Fruit fly (Drosophila melanogaster): Measurements from ENCODE around the gene bnb.

bnb gene

DNA sequence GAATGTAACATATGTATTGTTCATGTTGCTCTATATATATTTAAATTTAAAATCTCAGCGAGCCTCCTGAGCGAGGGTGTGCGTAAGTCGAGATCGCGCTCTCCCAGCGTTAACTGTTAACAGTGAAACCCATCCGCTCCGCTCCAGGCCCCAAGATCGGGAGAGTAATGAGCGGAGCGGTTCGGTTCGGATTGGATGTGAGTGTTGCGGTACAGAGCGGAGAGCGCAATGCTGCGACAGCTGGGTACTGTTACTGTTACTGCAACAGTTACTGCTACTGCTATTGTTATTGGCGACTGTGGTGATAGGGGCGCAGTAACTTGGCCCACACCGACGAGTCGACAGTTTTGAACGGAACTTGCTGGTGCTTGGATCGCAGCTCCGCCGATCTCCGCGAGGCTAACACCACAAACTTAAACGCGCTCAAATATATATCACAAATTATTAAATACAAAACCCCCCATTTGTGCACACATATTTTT is 34.9 kb upstream of the bnb start, which contains the start of gene Pvf1 (continued):
- TF ChIP-seq CG42726 (GFP tag; IDR thresholded peaks at IDR 0.05; ENCODE audit: partially characterized antibody), result no peak

DNA sequence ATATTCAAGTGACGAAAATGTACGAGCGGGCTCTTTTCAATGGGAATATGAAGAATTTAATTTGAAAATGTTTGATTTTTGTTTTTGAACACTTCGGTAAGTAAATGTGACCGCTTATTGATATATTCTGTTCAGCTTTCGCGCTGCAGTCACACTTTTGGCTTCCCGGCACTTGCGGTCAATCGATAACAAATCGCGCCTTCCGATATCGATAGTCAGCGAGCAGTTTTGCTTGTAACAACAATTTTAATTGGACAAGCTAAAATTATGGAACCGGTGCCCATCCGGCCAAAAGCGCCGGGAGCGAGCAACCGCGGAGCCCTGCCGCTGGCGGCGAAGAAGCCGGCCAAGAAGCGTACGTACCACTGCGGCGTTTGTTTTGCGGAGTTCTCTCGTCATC is 32.9 kb upstream of the bnb start, which contains the start of gene CG7101:
CG7101 (plus strand) TSS at position 196 of the 400 bp plus-strand sequence.
- peak; percentile 79 for TF ChIP-seq HLH4C (GFP tag; IDR thresholded peaks at IDR 0.05; ENCODE audit: partially characterized antibody)
- peak; percentile 28 for TF ChIP-seq CG14710 (tag; optimal IDR thresholded peaks at IDR 0.05)
- TF ChIP-seq Scr (GFP tag; IDR thresholded peaks at IDR 0.05; ENCODE audit: partially characterized antibody), result peak; percentile 69
- peak; percentile 54 for TF ChIP-seq Myb (GFP tag; optimal IDR thresholded peaks at IDR 0.05)
- peak in 1 of 2 experiments; percentile 37 for TF ChIP-seq Pdp1 (GFP tag; optimal IDR thresholded peaks at IDR 0.05)
- no peak for TF ChIP-seq ci (GFP tag; IDR thresholded peaks at IDR 0.05)
- peak; percentile 59; the same call in 1 of the 2 replicates for TF ChIP-seq hbn (GFP tag; IDR thresholded peaks at IDR 0.05; ENCODE audit: partially characterized antibody)
- no peak for TF ChIP-seq PHDP (tag; optimal IDR thresholded peaks at IDR 0.05)
- peak; percentile 76 for TF ChIP-seq Dll (GFP tag; IDR thresholded peaks at IDR 0.05; ENCODE audit: partially characterized antibody)
- peak; percentile 55 for TF ChIP-seq CG15514 (GFP tag; optimal IDR thresholded peaks at IDR 0.05)
- TF ChIP-seq dan (GFP tag; IDR thresholded peaks at IDR 0.05), result no peak
- no peak for TF ChIP-seq CG7928 (GFP tag; optimal IDR thresholded peaks at IDR 0.05)
- peak; percentile 64 for TF ChIP-seq Sry-δ (GFP tag; optimal IDR thresholded peaks at IDR 0.05)
- TF ChIP-seq zen2 (GFP tag; IDR thresholded peaks at IDR 0.05; ENCODE audit: partially characterized antibody), result peak; percentile 48; the same call in 1 of the 3 replicates
- no peak for TF ChIP-seq CG4282 (GFP tag; optimal IDR thresholded peaks at IDR 0.05)
- TF ChIP-seq E2f2 (GFP tag; IDR thresholded peaks at IDR 0.05), result peak; percentile 81
- TF ChIP-seq tx (GFP tag; optimal IDR thresholded peaks at IDR 0.05), result no peak
- TF ChIP-seq knrl (GFP tag; IDR thresholded peaks at IDR 0.05; ENCODE audit: partially characterized antibody), result peak; percentile 50; the same call in 2 of the 3 replicates
- no peak for TF ChIP-seq btn (GFP tag; optimal IDR thresholded peaks at IDR 0.05)
- TF ChIP-seq CG3995 (GFP tag; optimal IDR thresholded peaks at IDR 0.05), result peak; percentile 94
- TF ChIP-seq trh (GFP tag; optimal IDR thresholded peaks at IDR 0.05), result no peak
- TF ChIP-seq tio (GFP tag; optimal IDR thresholded peaks at IDR 0.05), result no peak
- no peak for TF ChIP-seq esg (GFP tag; conservative IDR thresholded peaks at IDR 0.05)
- no peak for TF ChIP-seq Ravus (GFP tag; IDR thresholded peaks at IDR 0.05)
- no peak for TF ChIP-seq CG1529 (GFP tag; optimal IDR thresholded peaks at IDR 0.05)
- no peak for TF ChIP-seq pros (GFP tag; optimal IDR thresholded peaks at IDR 0.05)
- peak; percentile 27 for TF ChIP-seq CG10267 (tag; optimal IDR thresholded peaks at IDR 0.05)
- no peak for TF ChIP-seq HLH54F (GFP tag; optimal IDR thresholded peaks at IDR 0.05)
- no peak for TF ChIP-seq CrebB (tag; optimal IDR thresholded peaks at IDR 0.05)
- TF ChIP-seq ab (GFP tag; optimal IDR thresholded peaks at IDR 0.05), result no peak
- no peak for TF ChIP-seq Bdp1 (GFP tag; optimal IDR thresholded peaks at IDR 0.05)
- TF ChIP-seq jumu (GFP tag; optimal IDR thresholded peaks at IDR 0.05), result no peak
- TF ChIP-seq Opbp (GFP tag; IDR thresholded peaks at IDR 0.05; ENCODE audit: partially characterized antibody), result peak; percentile 71; the same call in 2 of the 3 replicates
- peak; percentile 60 for TF ChIP-seq BEAF-32 (GFP tag; optimal IDR thresholded peaks at IDR 0.05)
- peak; percentile 70 for TF ChIP-seq gfzf (GFP tag; optimal IDR thresholded peaks at IDR 0.05)
- peak; percentile 59 for TF ChIP-seq CG1603 (tag; optimal IDR thresholded peaks at IDR 0.05)
- TF ChIP-seq CG34224 (GFP tag; IDR thresholded peaks at IDR 0.05; ENCODE audit: partially characterized antibody), result peak; percentile 73; the same call in 2 of the 3 replicates
- peak; percentile 46 for TF ChIP-seq CG17186 (GFP tag; optimal IDR thresholded peaks at IDR 0.05)
- TF ChIP-seq BtbVII (GFP tag; optimal IDR thresholded peaks at IDR 0.05), result no peak
- TF ChIP-seq CG13123 (GFP tag; optimal IDR thresholded peaks at IDR 0.05), result no peak
- no peak for TF ChIP-seq crol (GFP tag; IDR thresholded peaks at IDR 0.05)
- TF ChIP-seq Dref (GFP tag; IDR thresholded peaks at IDR 0.05), result peak; percentile 82
- TF ChIP-seq Rfx (GFP tag; IDR thresholded peaks at IDR 0.05), result peak; percentile 21; the same call in 1 of the 2 replicates
- no peak for TF ChIP-seq CG32767 (GFP tag; IDR thresholded peaks at IDR 0.05)
- TF ChIP-seq CG15073 (GFP tag; optimal IDR thresholded peaks at IDR 0.05), result no peak
- peak; percentile 66 for TF ChIP-seq pzg (GFP tag; optimal IDR thresholded peaks at IDR 0.05)
- TF ChIP-seq sima (GFP tag; optimal IDR thresholded peaks at IDR 0.05), result no peak
